Worm (Caenorhabditis elegans) whole organism, late embryonic: ENCODE data around the gene M03E7.2.

ENCODE experiments used
- C08G9.2 ChIP-seq: sonication (generic microtip); optimal IDR thresholded peaks from 2 replicates; lab custom pipeline; 2016; ENCODE audit warnings: mild to moderate bottlenecking, missing genetic modification characterization, moderate library complexity, missing compliant biosample characterization
- F13H6.1 ChIP-seq: sonication (generic microtip); optimal IDR thresholded peaks from 2 replicates; lab custom pipeline; 2016; ENCODE audit warnings: missing genetic modification characterization, missing compliant biosample characterization
- K02D7.2 ChIP-seq: sonication (generic microtip); optimal IDR thresholded peaks from 2 replicates; lab custom pipeline; 2017; ENCODE audit warnings: mild to moderate bottlenecking, missing genetic modification characterization, missing compliant biosample characterization
- K09A11.1 ChIP-seq: sonication (generic microtip); optimal IDR thresholded peaks from 2 replicates; lab custom pipeline; 2017; ENCODE audit warnings: antibody characterized with exemption, mild to moderate bottlenecking, missing genetic modification characterization, missing compliant biosample characterization; ENCODE audit not compliant: insufficient read depth
- Y22D7AL.16 ChIP-seq: sonication (generic microtip); optimal IDR thresholded peaks from 2 replicates; lab custom pipeline; 2016; ENCODE audit warnings: missing genetic modification characterization, missing compliant biosample characterization
- ama-1 ChIP-seq: fragments of 150-350 bp; optimal IDR thresholded peaks from 2 replicates; lab custom pipeline; 2014
- ceh-14 ChIP-seq: sonication (generic microtip); optimal IDR thresholded peaks from 2 replicates; lab custom pipeline; 2016; ENCODE audit warnings: missing genotype, missing genetic modification characterization, missing compliant biosample characterization
- ceh-18 ChIP-seq: sonication (generic microtip); optimal IDR thresholded peaks from 2 replicates; lab custom pipeline; 2016; ENCODE audit warnings: missing genetic modification characterization, missing compliant biosample characterization
- ceh-2 ChIP-seq: sonication (generic microtip); optimal IDR thresholded peaks from 2 replicates; lab custom pipeline; 2016; ENCODE audit warnings: missing genotype, missing genetic modification characterization, missing compliant biosample characterization
- ceh-22 ChIP-seq: sonication (generic microtip); optimal IDR thresholded peaks from 2 replicates; lab custom pipeline; 2017; ENCODE audit warnings: missing biosample characterization, missing genetic modification characterization
- ceh-30 ChIP-seq: fragments of 150-350 bp; optimal IDR thresholded peaks from 2 replicates; lab custom pipeline; 2014; ENCODE audit warnings: missing biosample characterization, missing genetic modification characterization
- ceh-34 ChIP-seq: sonication (generic microtip); optimal IDR thresholded peaks from 2 replicates; lab custom pipeline; 2016; ENCODE audit warnings: mild to moderate bottlenecking, missing genetic modification characterization, missing compliant biosample characterization
- ceh-45 ChIP-seq: fragments of 200-800 bp; sonication (Bioruptor generic); IDR thresholded peaks from 2 replicates; pipeline ENCODE4 v1.3.6; 2022; ENCODE audit warnings: missing genetic modification reagents, missing genetic modification characterization, missing compliant biosample characterization
- ceh-6 ChIP-seq: fragments of 200-800 bp; sonication (Bioruptor generic); optimal IDR thresholded peaks from 2 replicates; lab custom pipeline; 2018; ENCODE audit warnings: mild to moderate bottlenecking, missing genetic modification characterization, missing compliant biosample characterization
- ceh-9 ChIP-seq: sonication (generic microtip); optimal IDR thresholded peaks from 2 replicates; lab custom pipeline; 2016; ENCODE audit warnings: mild to moderate bottlenecking, missing genetic modification characterization, inconsistent platforms, missing compliant biosample characterization
- che-1 ChIP-seq: sonication (generic microtip); optimal IDR thresholded peaks from 2 replicates; lab custom pipeline; 2016; ENCODE audit warnings: mild to moderate bottlenecking, missing genetic modification characterization, missing compliant biosample characterization
- dmd-4 ChIP-seq: sonication (generic microtip); optimal IDR thresholded peaks from 2 replicates; lab custom pipeline; 2016; ENCODE audit warnings: borderline replicate concordance, missing genetic modification characterization, missing compliant biosample characterization
- dve-1 ChIP-seq: sonication (generic microtip); optimal IDR thresholded peaks from 2 replicates; lab custom pipeline; 2017; ENCODE audit warnings: antibody characterized with exemption, mild to moderate bottlenecking, missing genetic modification characterization, missing compliant biosample characterization
- elt-2 ChIP-seq: sonication (generic microtip); optimal IDR thresholded peaks from 2 replicates; lab custom pipeline; 2016; ENCODE audit warnings: missing genetic modification reagents, missing genetic modification characterization, missing compliant biosample characterization
- elt-4 ChIP-seq: sonication (generic microtip); optimal IDR thresholded peaks from 2 replicates; lab custom pipeline; 2016; ENCODE audit warnings: missing genetic modification characterization, missing compliant biosample characterization
- ets-4 ChIP-seq: sonication (generic microtip); optimal IDR thresholded peaks from 2 replicates; lab custom pipeline; 2016; ENCODE audit warnings: missing genetic modification characterization, missing compliant biosample characterization
- eyg-1 ChIP-seq: sonication (generic microtip); optimal IDR thresholded peaks from 2 replicates; lab custom pipeline; 2016; ENCODE audit warnings: missing genotype, missing genetic modification characterization, missing compliant biosample characterization
- fax-1 ChIP-seq: sonication (generic microtip); optimal IDR thresholded peaks from 2 replicates; lab custom pipeline; 2016; ENCODE audit warnings: missing genotype, missing genetic modification characterization, missing compliant biosample characterization
- fkh-10 ChIP-seq: fragments of 150-350 bp; optimal IDR thresholded peaks from 2 replicates; lab custom pipeline; 2014; ENCODE audit warnings: missing biosample characterization, missing genetic modification reagents, missing genetic modification characterization
- fkh-6 ChIP-seq: sonication (generic microtip); optimal IDR thresholded peaks from 2 replicates; lab custom pipeline; 2016; ENCODE audit warnings: missing genetic modification characterization, missing compliant biosample characterization
- hlh-13 ChIP-seq: fragments of 200-800 bp; sonication (Bioruptor generic); optimal IDR thresholded peaks from 2 replicates; lab custom pipeline; 2018; ENCODE audit warnings: mild to moderate bottlenecking, missing genetic modification characterization, missing compliant biosample characterization
- hlh-15 ChIP-seq: sonication (generic microtip); optimal IDR thresholded peaks from 2 replicates; lab custom pipeline; 2016; ENCODE audit warnings: missing genetic modification characterization, missing compliant biosample characterization
- madf-2 ChIP-seq: sonication (generic microtip); optimal IDR thresholded peaks from 2 replicates; lab custom pipeline; 2017; ENCODE audit warnings: missing genetic modification characterization, missing compliant biosample characterization
- mec-3 ChIP-seq: sonication (generic microtip); optimal IDR thresholded peaks from 2 replicates; lab custom pipeline; 2016; ENCODE audit warnings: borderline replicate concordance, missing genetic modification characterization, missing compliant biosample characterization
- nfya-1 ChIP-seq: sonication (generic microtip); optimal IDR thresholded peaks from 2 replicates; lab custom pipeline; 2017; ENCODE audit warnings: missing genetic modification characterization, mild to moderate bottlenecking, missing compliant biosample characterization, antibody characterized with exemption, moderate library complexity
- nhr-11 ChIP-seq: fragments of 150-350 bp; optimal IDR thresholded peaks from 2 replicates; lab custom pipeline; 2014; ENCODE audit warnings: missing biosample characterization, missing genetic modification characterization
- npax-4 ChIP-seq: sonication (generic microtip); optimal IDR thresholded peaks from 2 replicates; lab custom pipeline; 2016; ENCODE audit warnings: missing genetic modification characterization, missing compliant biosample characterization
- odd-2 ChIP-seq: sonication (generic microtip); optimal IDR thresholded peaks from 2 replicates; lab custom pipeline; 2017; ENCODE audit warnings: antibody characterized with exemption, mild to moderate bottlenecking, missing genetic modification characterization, missing compliant biosample characterization
- pha-4 ChIP-seq: fragments of 150-350 bp; optimal IDR thresholded peaks from 2 replicates; lab custom pipeline; 2018; ENCODE audit warnings: missing biosample characterization, missing genetic modification reagents, missing genetic modification characterization
- pros-1 ChIP-seq: fragments of 150-350 bp; optimal IDR thresholded peaks from 2 replicates; lab custom pipeline; 2014; ENCODE audit warnings: missing biosample characterization, missing genetic modification reagents, missing genetic modification characterization
- ref-2 ChIP-seq: sonication (generic microtip); optimal IDR thresholded peaks from 2 replicates; lab custom pipeline; 2016; ENCODE audit warnings: missing genetic modification characterization, missing compliant biosample characterization
- rnt-1 ChIP-seq: sonication (generic microtip); optimal IDR thresholded peaks from 2 replicates; lab custom pipeline; 2016; ENCODE audit warnings: missing genetic modification characterization, missing compliant biosample characterization
- sox-4 ChIP-seq: sonication (generic microtip); optimal IDR thresholded peaks from 2 replicates; lab custom pipeline; 2017; ENCODE audit warnings: mild to moderate bottlenecking, missing genetic modification characterization, inconsistent platforms, missing compliant biosample characterization
- tbx-7 ChIP-seq: sonication (generic microtip); optimal IDR thresholded peaks from 2 replicates; lab custom pipeline; 2016; ENCODE audit warnings: missing genotype, missing genetic modification characterization, missing compliant biosample characterization
- ttx-3 ChIP-seq: sonication (generic microtip); optimal IDR thresholded peaks from 2 replicates; lab custom pipeline; 2016; ENCODE audit warnings: missing genetic modification reagents, missing genetic modification characterization, missing compliant biosample characterization
- unc-55 ChIP-seq: sonication (generic microtip); optimal IDR thresholded peaks from 2 replicates; lab custom pipeline; 2017; ENCODE audit warnings: missing biosample characterization, missing genetic modification reagents, missing genetic modification characterization
- zip-5 ChIP-seq: sonication (generic microtip); optimal IDR thresholded peaks from 2 replicates; lab custom pipeline; 2016; ENCODE audit warnings: missing genetic modification characterization, missing compliant biosample characterization

The M03E7.2 gene

ce11 chrV:5601263-5601662 lies 16.1 kb upstream of the M03E7.2 start, which contains the start of gene CD4.8:
Gene CD4.8, minus strand, starts transcription at chrV:5601363.
- no peak for TF ChIP-seq ets-4
- TF ChIP-seq elt-4 = no peak
- no peak for TF ChIP-seq hlh-13 (GFP tag; lab: Kevin White, UChicago)
- no peak for TF ChIP-seq dmd-4 (tag; lab: Kevin White, UChicago)
- TF ChIP-seq ceh-6 (GFP tag; lab: Kevin White, UChicago) = no peak
- TF ChIP-seq hlh-15 = no peak
- no peak for TF ChIP-seq ttx-3
- TF ChIP-seq eyg-1 = no peak
- no peak for TF ChIP-seq madf-2 (tag; lab: Kevin White, UChicago)
- TF ChIP-seq rnt-1 = no peak
- TF ChIP-seq npax-4 (tag; lab: Kevin White, UChicago) = no peak
- TF ChIP-seq dve-1 (tag; lab: Kevin White, UChicago) = no peak

DNA sequence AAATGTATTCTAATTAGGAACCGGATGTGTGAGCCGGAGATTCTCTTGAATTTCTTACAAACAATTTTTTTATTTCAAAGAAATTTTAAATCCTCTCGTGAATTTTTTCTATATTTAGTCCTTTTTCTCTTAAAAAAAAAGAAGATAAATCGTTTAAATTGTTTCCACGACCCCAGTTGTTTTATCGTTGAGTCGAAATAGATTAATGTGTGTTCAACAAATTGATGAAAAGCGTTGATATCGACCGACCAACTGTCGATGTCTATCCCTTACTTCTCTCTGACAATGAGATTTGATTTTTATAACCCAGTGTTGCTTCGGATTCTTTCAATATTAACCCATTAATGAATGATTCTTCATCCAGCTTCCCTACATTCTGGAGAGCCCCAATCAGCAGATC lies 11.1 kb upstream of the M03E7.2 start, which contains the start of gene CD4.1:
Gene CD4.1 (plus strand): TSS at position 301 of the 400 bp plus-strand sequence.
- no peak for TF ChIP-seq F13H6.1 (tag; lab: Kevin White, UChicago)
- TF ChIP-seq hlh-13 (GFP tag; lab: Kevin White, UChicago) = no peak
- no peak for TF ChIP-seq hlh-15
- TF ChIP-seq nhr-11 (tag; lab: Kevin White, UChicago) = no peak
- no peak for TF ChIP-seq ceh-22
- no peak for TF ChIP-seq ceh-18 (tag; lab: Kevin White, UChicago)
- no peak for TF ChIP-seq mec-3 (tag; lab: Kevin White, UChicago)
- TF ChIP-seq ceh-30 (tag; lab: Kevin White, UChicago) = no peak
- no peak for TF ChIP-seq fax-1 (tag; lab: Kevin White, UChicago)
- TF ChIP-seq fkh-10 = no peak
- no peak for TF ChIP-seq ceh-14 (tag; lab: Kevin White, UChicago)
- TF ChIP-seq zip-5 = no peak
- no peak for TF ChIP-seq ceh-9 (tag; lab: Kevin White, UChicago)

DNA sequence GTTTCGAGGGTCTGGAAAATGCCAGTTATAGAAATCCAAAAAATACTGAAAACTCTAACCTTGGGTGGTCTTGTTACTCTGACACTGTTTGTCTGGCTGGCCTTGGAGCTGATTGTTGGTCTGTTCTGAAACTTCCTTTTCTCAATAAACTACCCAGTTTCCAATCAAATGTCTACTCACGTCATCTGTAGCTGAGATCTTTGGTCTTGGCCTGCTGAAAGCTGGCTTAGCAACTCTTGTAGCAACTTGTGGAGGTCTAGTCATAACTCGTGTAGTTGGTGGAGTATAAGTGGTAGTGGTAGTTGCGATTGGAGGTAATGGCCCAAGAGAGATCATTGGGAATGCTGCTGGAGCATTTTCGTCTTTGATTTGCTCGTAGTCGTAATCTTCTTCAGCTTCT lies 7.2 kb upstream of the M03E7.2 start:
- TF ChIP-seq eyg-1 = no peak
- no peak for TF ChIP-seq ceh-34 (tag; lab: Kevin White, UChicago)
- no peak for TF ChIP-seq sox-4 (tag; lab: Kevin White, UChicago)
- no peak for TF ChIP-seq C08G9.2
- no peak for TF ChIP-seq nfya-1 (tag; lab: Kevin White, UChicago)
- no peak for TF ChIP-seq fax-1 (tag; lab: Kevin White, UChicago)
- TF ChIP-seq rnt-1 = no peak
- no peak for TF ChIP-seq ceh-2 (tag; lab: Kevin White, UChicago)

ce11 chrV:5613109-5613508 lies 4.3 kb upstream of the M03E7.2 start, which contains the start of gene lrpc-1:
Gene lrpc-1, minus strand, starts transcription at chrV:5613209.
- TF ChIP-seq C08G9.2 (no peak), pros-1 (tag; lab: Kevin White, UChicago) (no peak), K02D7.2 (no peak), ceh-45 (GFP tag; lab: Robert Waterston, UW) (no peak), pha-4 (tag; lab: Kevin White, UChicago) (no peak), K09A11.1 (tag; lab: Kevin White, UChicago) (no peak), ama-1 (no peak), fax-1 (tag; lab: Kevin White, UChicago) (no peak), ceh-14 (tag; lab: Kevin White, UChicago) (no peak)

DNA sequence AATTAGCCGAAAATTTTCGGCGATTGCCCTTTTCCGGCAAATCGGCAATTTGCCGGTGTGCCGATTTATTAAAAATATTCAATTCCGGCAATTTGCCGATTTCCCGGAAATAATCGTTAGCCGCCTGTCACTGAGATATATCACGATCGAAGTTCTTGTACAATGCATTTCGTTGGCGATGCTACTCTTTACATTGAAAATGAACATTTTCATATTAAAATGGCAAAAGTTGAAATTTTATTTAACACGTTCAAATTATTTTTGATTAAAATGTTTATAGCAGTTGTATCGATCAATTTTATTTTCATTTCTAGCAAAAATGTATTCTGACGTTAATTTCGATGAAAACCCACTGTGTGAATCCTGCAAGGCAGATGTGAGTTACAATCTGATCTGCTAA lies 2.7 kb upstream of the M03E7.2 start, which contains the start of gene M03E7.3:
Gene M03E7.3 (plus strand): TSS at position 301 of the 400 bp plus-strand sequence.
- TF ChIP-seq rnt-1 = no peak

ce11 chrV:5619372-5619771 lies 2.0 kb downstream of the M03E7.2 start:
- TF ChIP-seq ref-2 (tag; lab: Kevin White, UChicago) (no peak), hlh-15 (no peak), ets-4 (no peak), F13H6.1 (tag; lab: Kevin White, UChicago) (no peak), Y22D7AL.16 (tag; lab: Kevin White, UChicago) (no peak), fkh-6 (tag; lab: Kevin White, UChicago) (no peak), fkh-10 (no peak), tbx-7 (tag; lab: Kevin White, UChicago) (no peak), ttx-3 (no peak), che-1 (tag; lab: Kevin White, UChicago) (no peak), elt-2 (tag; lab: Kevin White, UChicago) (no peak), odd-2 (tag; lab: Kevin White, UChicago) (no peak), unc-55 (GFP tag; lab: Kevin White, UChicago) (no peak)
